Fruit fly (Drosophila melanogaster) whole organism, embryonic: ENCODE data around the gene mthl2.

Source experiments
- Atf6 ChIP-seq: fragments of 200-800 bp; sonication (Bioruptor generic); IDR thresholded peaks from 2 replicates; pipeline ENCODE4 v1.3.6; 2022; ENCODE audit warnings: missing biosample characterization, missing genetic modification characterization
- B-H2 ChIP-seq: fragments of 200-800 bp; sonication (Bioruptor generic); optimal IDR thresholded peaks from 2 replicates; lab custom pipeline; 2018; ENCODE audit warnings: missing biosample characterization, mild to moderate bottlenecking, missing genetic modification characterization
- CG10565 ChIP-seq: fragments of 200-800 bp; sonication (Bioruptor generic); optimal IDR thresholded peaks from 3 replicates; lab custom pipeline; 2016; ENCODE audit warnings: missing biosample characterization, mild to moderate bottlenecking, missing genetic modification characterization
- CG10959 ChIP-seq: fragments of 200-800 bp; sonication (Bioruptor generic); IDR thresholded peaks from 2 replicates; pipeline ENCODE4 v1.3.6; 2022; ENCODE audit warnings: missing biosample characterization, missing genetic modification characterization
- CG11456 ChIP-seq: fragments of 200-800 bp; sonication (Bioruptor generic); IDR thresholded peaks from 3 replicates; pipeline ENCODE4 v1.3.6; 2022; ENCODE audit warnings: missing biosample characterization, missing genetic modification characterization
- CG11560 ChIP-seq: fragments of 200-800 bp; sonication (Bioruptor generic); IDR thresholded peaks from 3 replicates; pipeline ENCODE4 v1.3.6; 2022; ENCODE audit warnings: missing biosample characterization, missing genetic modification characterization
- CG11696 ChIP-seq: fragments of 200-800 bp; sonication (Bioruptor generic); IDR thresholded peaks from 2 replicates; pipeline ENCODE4 v1.3.6; 2022; ENCODE audit warnings: missing biosample characterization, missing genetic modification characterization
- CG12236 ChIP-seq: fragments of 200-800 bp; sonication (Bioruptor generic); optimal IDR thresholded peaks from 2 replicates; lab custom pipeline; 2016; ENCODE audit warnings: missing biosample characterization, missing genetic modification characterization
- CG12299 ChIP-seq: fragments of 200-800 bp; sonication (Bioruptor generic); optimal IDR thresholded peaks from 2 replicates; lab custom pipeline; 2018; ENCODE audit warnings: missing biosample characterization, mild to moderate bottlenecking, missing genetic modification characterization
- CG12744 ChIP-seq: fragments of 200-800 bp; sonication (Bioruptor generic); optimal IDR thresholded peaks from 2 replicates; lab custom pipeline; 2016; ENCODE audit warnings: missing biosample characterization, missing genetic modification characterization
- CG13287 ChIP-seq: fragments of 200-800 bp; sonication (Bioruptor generic); IDR thresholded peaks from 2 replicates; pipeline ENCODE4 v1.3.6; 2022; ENCODE audit warnings: missing biosample characterization, missing genetic modification characterization; ENCODE audit not compliant: partially characterized antibody
- CG1647 ChIP-seq: fragments of 200-800 bp; sonication (Bioruptor generic); optimal IDR thresholded peaks from 3 replicates; lab custom pipeline; 2016; ENCODE audit warnings: missing biosample characterization, missing genetic modification characterization
- CG16779 ChIP-seq: fragments of 200-800 bp; sonication (Bioruptor generic); IDR thresholded peaks from 2 replicates; pipeline ENCODE4 v1.3.6; 2022; ENCODE audit warnings: missing biosample characterization, missing genetic modification characterization
- CG2202 ChIP-seq: fragments of 200-800 bp; sonication (Bioruptor generic); optimal IDR thresholded peaks from 2 replicates; lab custom pipeline; 2018; ENCODE audit warnings: missing biosample characterization, mild to moderate bottlenecking, missing genetic modification characterization
- CG31388 ChIP-seq: fragments of 200-800 bp; sonication (Bioruptor generic); optimal IDR thresholded peaks from 2 replicates; lab custom pipeline; 2016; ENCODE audit warnings: missing biosample characterization, missing genetic modification characterization
- CG3281 ChIP-seq: fragments of 200-800 bp; sonication (Bioruptor generic); optimal IDR thresholded peaks from 3 replicates; lab custom pipeline; 2017; ENCODE audit warnings: missing biosample characterization, mild to moderate bottlenecking, missing genetic modification characterization
- CG5953 ChIP-seq: fragments of 200-800 bp; sonication (Bioruptor generic); IDR thresholded peaks from 2 replicates; pipeline ENCODE4 v1.3.6; 2022; ENCODE audit warnings: missing biosample characterization, missing genetic modification characterization
- CG7556 ChIP-seq: fragments of 200-800 bp; sonication (Bioruptor generic); optimal IDR thresholded peaks from 2 replicates; lab custom pipeline; 2017; ENCODE audit warnings: missing biosample characterization, mild to moderate bottlenecking, missing genetic modification characterization
- CG7963 ChIP-seq: fragments of 200-800 bp; sonication (Bioruptor generic); IDR thresholded peaks from 3 replicates; pipeline ENCODE4 v1.3.6; 2022; ENCODE audit warnings: missing biosample characterization, missing genetic modification characterization; ENCODE audit not compliant: partially characterized antibody
- CG9215 ChIP-seq: fragments of 200-800 bp; sonication (Bioruptor generic); IDR thresholded peaks from 2 replicates; pipeline ENCODE4 v1.3.6; 2022; ENCODE audit warnings: missing biosample characterization, missing genetic modification characterization
- CG9817 ChIP-seq: fragments of 200-800 bp; sonication (Bioruptor generic); optimal IDR thresholded peaks from 2 replicates; lab custom pipeline; 2018; ENCODE audit warnings: missing biosample characterization, mild to moderate bottlenecking, missing genetic modification characterization, moderate library complexity
- D ChIP-seq, 2 experiments: fragments of 200-800 bp in 1 of 2; fragments of >200 bp in 1 of 2; sonication (Bioruptor generic) in 1 of 2; optimal IDR thresholded peaks; 2 replicates in 1 of 2; 3 replicates in 1 of 2; lab custom pipeline; 2017; ENCODE audit warnings: mild to moderate bottlenecking in 1 of 2, missing biosample characterization in 1 of 2, missing genetic modification characterization in 1 of 2, missing genetic modification reagents in 1 of 2
- Dll ChIP-seq: fragments of 200-800 bp; sonication (Bioruptor generic); IDR thresholded peaks from 4 replicates; pipeline ENCODE4 v1.3.6; 2022; ENCODE audit warnings: missing biosample characterization, missing genetic modification characterization; ENCODE audit not compliant: partially characterized antibody
- HmgZ ChIP-seq: fragments of 200-800 bp; sonication (Bioruptor generic); optimal IDR thresholded peaks from 2 replicates; lab custom pipeline; 2018; ENCODE audit warnings: missing biosample characterization, mild to moderate bottlenecking, missing genetic modification characterization
- Neu2 ChIP-seq: fragments of 200-800 bp; sonication (Bioruptor generic); optimal IDR thresholded peaks from 3 replicates; lab custom pipeline; 2016; ENCODE audit warnings: missing biosample characterization, missing genetic modification characterization, borderline replicate concordance
- Pdp1 ChIP-seq, 2 experiments: fragments of 200-800 bp; sonication (Bioruptor generic); optimal IDR thresholded peaks; 3 replicates each; lab custom pipeline; 2016; ENCODE audit warnings: missing biosample characterization in 2 of 2, missing genetic modification characterization in 2 of 2, mild to moderate bottlenecking in 1 of 2, moderate library complexity in 1 of 2
- Rx ChIP-seq: fragments of 200-800 bp; sonication (Bioruptor generic); IDR thresholded peaks from 2 replicates; pipeline ENCODE4 v1.3.6; 2022; ENCODE audit warnings: missing biosample characterization, missing genetic modification characterization
- Sox100B ChIP-seq: fragments of 200-800 bp; sonication (Bioruptor generic); optimal IDR thresholded peaks from 3 replicates; lab custom pipeline; 2018; ENCODE audit warnings: missing biosample characterization, mild to moderate bottlenecking, missing genetic modification characterization
- Ssrp ChIP-seq: fragments of 200-800 bp; sonication (Bioruptor generic); optimal IDR thresholded peaks from 2 replicates; lab custom pipeline; 2018; ENCODE audit warnings: missing biosample characterization, mild to moderate bottlenecking, missing genetic modification characterization, moderate library complexity
- Stat92E ChIP-seq, 3 experiments: fragments of >200 bp in 2 of 3; fragments of 200-800 bp in 1 of 3; sonication (Bioruptor generic) in 1 of 3; optimal IDR thresholded peaks; 2 replicates each; lab custom pipeline; 2017 to 2019; ENCODE audit warnings: missing biosample characterization in 3 of 3, missing genetic modification characterization in 3 of 3, mild to moderate bottlenecking in 1 of 3, moderate library complexity in 1 of 3
- ap ChIP-seq: fragments of 200-800 bp; sonication (Bioruptor generic); IDR thresholded peaks from 2 replicates; pipeline ENCODE4 v1.3.6; 2022; ENCODE audit warnings: missing biosample characterization, missing genetic modification characterization
- caup ChIP-seq: fragments of 200-800 bp; sonication (Bioruptor generic); optimal IDR thresholded peaks from 3 replicates; lab custom pipeline; 2017; ENCODE audit warnings: missing biosample characterization, mild to moderate bottlenecking, missing genetic modification characterization, moderate library complexity; ENCODE audit not compliant: severe bottlenecking
- cg ChIP-seq: fragments of 200-800 bp; sonication (Bioruptor generic); optimal IDR thresholded peaks from 3 replicates; lab custom pipeline; 2019; ENCODE audit warnings: missing biosample characterization, mild to moderate bottlenecking, missing genetic modification characterization, moderate library complexity
- corto ChIP-seq: fragments of 200-800 bp; sonication (Bioruptor generic); optimal IDR thresholded peaks from 2 replicates; lab custom pipeline; 2016; ENCODE audit warnings: missing biosample characterization, mild to moderate bottlenecking, missing genetic modification characterization, moderate library complexity
- eve ChIP-seq, 2 experiments: fragments of >200 bp; optimal IDR thresholded peaks; 2 replicates each; lab custom pipeline; 2017; ENCODE audit warnings: missing biosample characterization in 2 of 2, missing genetic modification characterization in 2 of 2
- ewg ChIP-seq: fragments of 200-800 bp; sonication (Bioruptor generic); optimal IDR thresholded peaks from 3 replicates; lab custom pipeline; 2017; ENCODE audit warnings: mild to moderate bottlenecking, missing biosample characterization, missing genetic modification reagents, missing genetic modification characterization
- gcm2 ChIP-seq: fragments of 200-800 bp; sonication (Bioruptor generic); optimal IDR thresholded peaks from 2 replicates; lab custom pipeline; 2016; ENCODE audit warnings: missing biosample characterization, missing genetic modification characterization
- grau ChIP-seq: fragments of 200-800 bp; optimal IDR thresholded peaks from 3 replicates; lab custom pipeline; 2019; ENCODE audit warnings: missing biosample characterization, mild to moderate bottlenecking, missing genetic modification characterization, moderate library complexity
- jumu ChIP-seq: fragments of 200-800 bp; sonication (Bioruptor generic); optimal IDR thresholded peaks from 3 replicates; lab custom pipeline; 2016; ENCODE audit warnings: missing biosample characterization, missing genetic modification characterization
- pum ChIP-seq: fragments of 200-800 bp; sonication (Bioruptor generic); optimal IDR thresholded peaks from 2 replicates; lab custom pipeline; 2016; ENCODE audit warnings: missing biosample characterization, missing genetic modification characterization
- schlank ChIP-seq: fragments of 200-800 bp; sonication (Bioruptor generic); optimal IDR thresholded peaks from 2 replicates; lab custom pipeline; 2018; ENCODE audit warnings: missing biosample characterization, mild to moderate bottlenecking, missing genetic modification characterization
- scrt ChIP-seq: fragments of 200-800 bp; sonication (Bioruptor generic); optimal IDR thresholded peaks from 2 replicates; lab custom pipeline; 2018; ENCODE audit warnings: missing biosample characterization, mild to moderate bottlenecking, missing genetic modification characterization, moderate library complexity
- sna ChIP-seq: fragments of 200-800 bp; sonication (Bioruptor generic); IDR thresholded peaks from 2 replicates; pipeline ENCODE4 v1.3.6; 2022; ENCODE audit warnings: missing biosample characterization, missing genetic modification characterization; ENCODE audit not compliant: partially characterized antibody
- stwl ChIP-seq: fragments of 200-800 bp; sonication (Bioruptor generic); optimal IDR thresholded peaks from 3 replicates; lab custom pipeline; 2018; ENCODE audit warnings: missing biosample characterization, mild to moderate bottlenecking, missing genetic modification characterization, moderate library complexity
- tgo ChIP-seq: fragments of 200-800 bp; sonication (Bioruptor generic); IDR thresholded peaks from 3 replicates; pipeline ENCODE4 v1.3.6; 2022; ENCODE audit warnings: missing biosample characterization, missing genetic modification characterization
- tll ChIP-seq, 2 experiments: fragments of 200-800 bp in 1 of 2; fragments of >200 bp in 1 of 2; sonication (Bioruptor generic) in 1 of 2; optimal IDR thresholded peaks; 2 replicates each; lab custom pipeline; 2017 to 2019; ENCODE audit warnings: missing biosample characterization in 2 of 2, missing genetic modification characterization in 2 of 2, mild to moderate bottlenecking in 1 of 2, moderate library complexity in 1 of 2
- unc-4 ChIP-seq: fragments of 200-800 bp; sonication (Bioruptor generic); IDR thresholded peaks from 2 replicates; pipeline ENCODE4 v1.3.6; 2022; ENCODE audit warnings: missing biosample characterization, missing genetic modification characterization; ENCODE audit not compliant: partially characterized antibody
- wor ChIP-seq: fragments of 200-800 bp; sonication (Bioruptor generic); IDR thresholded peaks from 2 replicates; pipeline ENCODE4 v1.3.6; 2022; ENCODE audit warnings: missing biosample characterization, missing genetic modification characterization

The mthl2 gene

dm6 chr3L:5611732-5612250 lies 7.2 kb downstream of the mthl2 start (continued):
- TF ChIP-seq cg (GFP tag; lab: Kevin White, UChicago) (peak; percentile 48), CG12236 (peak; percentile 51), CG10565 (GFP tag; lab: Kevin White, UChicago) (peak; percentile 3), CG12299 (tag; lab: Kevin White, UChicago) (peak; percentile 64), CG11560 (tag; lab: Robert Waterston, UW) (no peak), tll (GFP tag; optimal IDR thresholded peaks at IDR 0.05; lab: Kevin White, UChicago) (no peak), ap (GFP tag; lab: Robert Waterston, UW) (peak; percentile 60; the same call in 1 of the 2 replicates), scrt (peak; percentile 67), CG12744 (peak; percentile 30), gcm2 (no peak), ewg (peak; percentile 69), Stat92E (GFP tag; optimal IDR thresholded peaks at IDR 0.05; lab: Kevin White, UChicago) (peak in 1 of 3 experiments; percentile 83), CG11456 (GFP tag; lab: Robert Waterston, UW) (no peak), caup (GFP tag; lab: Kevin White, UChicago) (peak; percentile 44), Pdp1 (GFP tag; optimal IDR thresholded peaks at IDR 0.05; lab: Kevin White, UChicago) (peak; percentile 20 to 91), CG1647 (no peak), CG7556 (peak; percentile 83), Dll (GFP tag; lab: Robert Waterston, UW) (no peak), wor (GFP tag; lab: Robert Waterston, UW) (peak; percentile 65), jumu (GFP tag; lab: Kevin White, UChicago) (peak; percentile 50), pum (GFP tag; lab: Kevin White, UChicago) (peak; percentile 60), sna (GFP tag; lab: Robert Waterston, UW) (no peak), CG10959 (GFP tag; lab: Robert Waterston, UW) (peak; percentile 57), CG11696 (GFP tag; lab: Robert Waterston, UW) (peak; percentile 93), Sox100B (GFP tag; lab: Kevin White, UChicago) (peak; percentile 89), CG3281 (GFP tag; lab: Kevin White, UChicago) (no peak), Rx (GFP tag; lab: Robert Waterston, UW) (0 out of 2 replicates have a peak, but pooled peaks have one; percentile 31), CG31388 (GFP tag; lab: Kevin White, UChicago) (peak; percentile 7), CG9215 (GFP tag; lab: Robert Waterston, UW) (no peak), unc-4 (GFP tag; lab: Robert Waterston, UW) (no peak), eve (GFP tag; optimal IDR thresholded peaks at IDR 0.05; lab: Kevin White, UChicago) (peak in 1 of 2 experiments; percentile 94), Atf6 (peak; percentile 41; the same call in 1 of the 2 replicates), HmgZ (peak; percentile 53), schlank (no peak), CG9817 (peak; percentile 56), CG16779 (GFP tag; lab: Robert Waterston, UW) (no peak), CG2202 (tag; lab: Kevin White, UChicago) (peak; percentile 86), B-H2 (GFP tag; lab: Kevin White, UChicago) (no peak), CG5953 (GFP tag; lab: Robert Waterston, UW) (peak; percentile 76; the same call in 1 of the 2 replicates), D (optimal IDR thresholded peaks at IDR 0.05; lab: Kevin White, UChicago) (no peak), D (GFP tag; optimal IDR thresholded peaks at IDR 0.05; lab: Kevin White, UChicago) (peak; percentile 81), Ssrp (peak; percentile 85), stwl (peak; percentile 30), grau (tag; lab: Kevin White, UChicago) (peak; percentile 85), corto (GFP tag; lab: Kevin White, UChicago) (peak; percentile 64), tgo (GFP tag; lab: Robert Waterston, UW) (peak; percentile 62; the same call in 1 of the 3 replicates), CG7963 (GFP tag; lab: Robert Waterston, UW) (no peak), CG13287 (GFP tag; lab: Robert Waterston, UW) (no peak), Neu2 (GFP tag; lab: Kevin White, UChicago) (no peak)
